Worm (Caenorhabditis elegans) whole organism, mixed stage, embryonic: ENCODE data around the gene srg-38.

Experiments used
- ces-1 ChIP-seq: fragments of 150-350 bp; optimal IDR thresholded peaks from 2 replicates; lab custom pipeline; 2014; ENCODE audit warnings: missing biosample characterization, missing genetic modification reagents, missing genetic modification characterization
- drap-1 ChIP-seq: fragments of 200-800 bp; sonication (Bioruptor generic); optimal IDR thresholded peaks from 3 replicates; lab custom pipeline; 2018; ENCODE audit warnings: mild to moderate bottlenecking, missing genetic modification characterization, missing compliant biosample characterization
- flh-1 ChIP-seq: fragments of 200-800 bp; sonication (Bioruptor generic); optimal IDR thresholded peaks from 2 replicates; lab custom pipeline; 2018; ENCODE audit warnings: mild to moderate bottlenecking, missing genetic modification characterization, moderate library complexity, missing compliant biosample characterization
- lsy-2 ChIP-seq: fragments of 150-350 bp; optimal IDR thresholded peaks from 2 replicates; lab custom pipeline; 2014; ENCODE audit warnings: missing biosample characterization, missing genetic modification characterization
- mab-5 ChIP-seq: fragments of 150-350 bp; optimal IDR thresholded peaks from 2 replicates; lab custom pipeline; 2014; ENCODE audit warnings: missing biosample characterization, missing genetic modification characterization
- nhr-237 ChIP-seq: fragments of 150-350 bp; optimal IDR thresholded peaks from 2 replicates; lab custom pipeline; 2014; ENCODE audit warnings: missing biosample characterization, missing genetic modification characterization
- pha-4 ChIP-seq: fragments of 150-350 bp; optimal IDR thresholded peaks from 2 replicates; lab custom pipeline; 2018; ENCODE audit warnings: missing biosample characterization, missing genetic modification reagents, missing genetic modification characterization
- ztf-11 ChIP-seq: fragments of 150-350 bp; optimal IDR thresholded peaks from 2 replicates; lab custom pipeline; 2014; ENCODE audit warnings: missing biosample characterization, missing genetic modification characterization

DNA sequence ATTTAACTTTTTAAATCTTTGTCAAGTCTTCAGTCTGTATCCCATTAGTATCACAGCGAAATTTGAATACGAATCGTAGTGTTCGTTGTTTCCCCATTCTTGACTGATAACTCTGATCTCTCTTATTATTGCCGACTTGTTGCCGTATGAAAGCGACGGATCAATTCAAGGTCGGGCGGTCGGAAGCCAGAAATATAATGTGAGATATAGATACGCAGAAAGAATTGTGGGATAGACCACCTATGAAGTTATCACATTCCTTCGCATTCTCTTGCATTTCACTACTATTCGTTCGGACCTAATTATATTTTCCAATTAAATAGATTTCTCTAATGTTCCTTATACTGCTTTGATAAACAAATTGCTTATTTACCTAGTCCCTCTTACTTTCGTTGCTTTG is 6.5 kb downstream of the srg-38 start:
- no peak for TF ChIP-seq lsy-2 (tag; lab: Kevin White, UChicago)
- TF ChIP-seq ces-1: no peak
- TF ChIP-seq ztf-11 (tag; lab: Kevin White, UChicago): no peak
- TF ChIP-seq flh-1: no peak
- no peak for TF ChIP-seq drap-1 (GFP tag; lab: Kevin White, UChicago)
- TF ChIP-seq pha-4 (tag; lab: Kevin White, UChicago): no peak
- no peak for TF ChIP-seq nhr-237 (tag; lab: Kevin White, UChicago)
- no peak for TF ChIP-seq mab-5
